Fruit fly (Drosophila melanogaster) ovary, adult (tissue): ENCODE measurements around the gene PDZ-GEF.

Source experiments
- CG17801 ChIP-seq: fragments of 200-800 bp; optimal IDR thresholded peaks from 2 replicates; lab custom pipeline; 2019; ENCODE audit warnings: missing biosample characterization, mild to moderate bottlenecking, missing genetic modification characterization, moderate library complexity; ENCODE audit not compliant: partially characterized antibody

The PDZ-GEF gene

dm6 chr2L:6367478-6367932 is 43.9 kb downstream of the PDZ-GEF start, which contains the start of gene Nepl4:
TSS of gene Nepl4 (plus strand) at chr2L:6367882.
- no peak for TF ChIP-seq CG17801 (GFP tag; lab: Kevin White, UChicago)

dm6 chr2L:6369286-6369685 is 45.7 kb downstream of the PDZ-GEF start:
- no peak for TF ChIP-seq CG17801 (GFP tag; lab: Kevin White, UChicago)

- TF ChIP-seq CG17801 (GFP tag; lab: Kevin White, UChicago): no peak
Observed at dm6 chr2L:6371025-6371641, 47.6 kb downstream of the PDZ-GEF start.

- TF ChIP-seq CG17801 (GFP tag; lab: Kevin White, UChicago): no peak
Observed at dm6 chr2L:6372088-6372487, 48.5 kb downstream of the PDZ-GEF start, which contains the start of gene slam. TSS of gene slam (plus strand) at chr2L:6372388.

dm6 chr2L:6373141-6373540 is 49.6 kb downstream of the PDZ-GEF start:
- TF ChIP-seq CG17801 (GFP tag; lab: Kevin White, UChicago): no peak

- TF ChIP-seq CG17801 (GFP tag; lab: Kevin White, UChicago): no peak
Observed at dm6 chr2L:6379197-6379596, 55.6 kb downstream of the PDZ-GEF start.

dm6 chr2L:6380966-6381365 is 57.4 kb downstream of the PDZ-GEF start, which contains the start of gene Nepl5:
TSS of gene Nepl5 (plus strand) at chr2L:6381266.
- no peak for TF ChIP-seq CG17801 (GFP tag; lab: Kevin White, UChicago)
